Fruit fly (Drosophila melanogaster): ENCODE measurements around the gene CG14315.

CG14315 gene

dm6 chr3R:18125023-18125630 lies 33.4 kb upstream of the CG14315 start (continued):
- TF ChIP-seq CG8924 (tag; optimal IDR thresholded peaks at IDR 0.05), result peak; percentile 59
- peak; percentile 62 for TF ChIP-seq Ssrp (tag; optimal IDR thresholded peaks at IDR 0.05)
- TF ChIP-seq dimm (GFP tag; IDR thresholded peaks at IDR 0.05), result peak; percentile 73
- peak; percentile 14 for TF ChIP-seq BtbVII (GFP tag; optimal IDR thresholded peaks at IDR 0.05)
- TF ChIP-seq so (GFP tag; IDR thresholded peaks at IDR 0.05), result peak; percentile 81
- peak; percentile 80 for TF ChIP-seq Chrac-16 (GFP tag; optimal IDR thresholded peaks at IDR 0.05)
- TF ChIP-seq zfh2 (GFP tag; optimal IDR thresholded peaks at IDR 0.05), result peak; percentile 84
- TF ChIP-seq bigmax (GFP tag; optimal IDR thresholded peaks at IDR 0.05), result no peak
- peak; percentile 71 for TF ChIP-seq oc (tag; optimal IDR thresholded peaks at IDR 0.05)
- TF ChIP-seq CG2129 (GFP tag; IDR thresholded peaks at IDR 0.05; ENCODE audit: partially characterized antibody), result no peak
- TF ChIP-seq CG15269 (tag; optimal IDR thresholded peaks at IDR 0.05), result peak; percentile 72
- peak; percentile 69 for TF ChIP-seq CG12744 (GFP tag; optimal IDR thresholded peaks at IDR 0.05)
- peak; percentile 78 for TF ChIP-seq mam (GFP tag; optimal IDR thresholded peaks at IDR 0.05)
- peak; percentile 65 for TF ChIP-seq CG1792 (GFP tag; optimal IDR thresholded peaks at IDR 0.05)
- TF ChIP-seq D19A (tag; optimal IDR thresholded peaks at IDR 0.05), result peak; percentile 26
- TF ChIP-seq Neu2 (GFP tag; optimal IDR thresholded peaks at IDR 0.05; ENCODE audit: borderline replicate concordance), result peak; percentile 49
- TF ChIP-seq CG14710 (tag; optimal IDR thresholded peaks at IDR 0.05), result peak; percentile 52
- TF ChIP-seq CG8478 (optimal IDR thresholded peaks at IDR 0.05), result no peak
- no peak for TF ChIP-seq pfk (GFP tag; optimal IDR thresholded peaks at IDR 0.05)
- peak; percentile 68 for TF ChIP-seq CG12942 (GFP tag; optimal IDR thresholded peaks at IDR 0.05)
- peak; percentile 43 for TF ChIP-seq disco-r (GFP tag; optimal IDR thresholded peaks at IDR 0.05)
- TF ChIP-seq kni (GFP tag; optimal IDR thresholded peaks at IDR 0.05), result no peak
- no peak for TF ChIP-seq inv (GFP tag; IDR thresholded peaks at IDR 0.05; ENCODE audit: partially characterized antibody)
- TF ChIP-seq az2 (GFP tag; optimal IDR thresholded peaks at IDR 0.05), result peak; percentile 71
- peak; percentile 92 for TF ChIP-seq pum (GFP tag; optimal IDR thresholded peaks at IDR 0.05)
- no peak for TF ChIP-seq hkb (optimal IDR thresholded peaks at IDR 0.05)
- peak; percentile 86 for TF ChIP-seq hkb (GFP tag; IDR thresholded peaks at IDR 0.05)
- TF ChIP-seq tgo (GFP tag; IDR thresholded peaks at IDR 0.05), result peak; percentile 92
- peak; percentile 51 for TF ChIP-seq CG12219 (GFP tag; optimal IDR thresholded peaks at IDR 0.05)
- peak; percentile 76 for TF ChIP-seq lab (GFP tag; optimal IDR thresholded peaks at IDR 0.05)
- peak; percentile 99 for TF ChIP-seq Med (GFP tag)
- peak; percentile 71 for TF ChIP-seq CG16863 (GFP tag; optimal IDR thresholded peaks at IDR 0.05)
- TF ChIP-seq wdn (GFP tag; IDR thresholded peaks at IDR 0.05), result peak; percentile 76
- no peak for TF ChIP-seq Hand (GFP tag; optimal IDR thresholded peaks at IDR 0.05)
- TF ChIP-seq Atf-2 (GFP tag; optimal IDR thresholded peaks at IDR 0.05), result peak; percentile 77
- peak; percentile 88 for TF ChIP-seq CG17829 (tag; optimal IDR thresholded peaks at IDR 0.05)
- TF ChIP-seq Max (GFP tag; optimal IDR thresholded peaks at IDR 0.05), result no peak
- peak; percentile 93 for TF ChIP-seq row (GFP tag; IDR thresholded peaks at IDR 0.05)
- peak; percentile 73 for TF ChIP-seq CG8089 (GFP tag; optimal IDR thresholded peaks at IDR 0.05)
- no peak for TF ChIP-seq sima (GFP tag; optimal IDR thresholded peaks at IDR 0.05)
- TF ChIP-seq fd3F (GFP tag; optimal IDR thresholded peaks at IDR 0.05), result peak; percentile 64
- TF ChIP-seq ftz-f1 (GFP tag; optimal IDR thresholded peaks at IDR 0.05), result no peak
- peak; percentile 41 for TF ChIP-seq CG12236 (GFP tag; optimal IDR thresholded peaks at IDR 0.05)
- TF ChIP-seq tx (GFP tag; optimal IDR thresholded peaks at IDR 0.05), result peak; percentile 53
- TF ChIP-seq CG42726 (GFP tag; IDR thresholded peaks at IDR 0.05; ENCODE audit: partially characterized antibody), result no peak
- peak; percentile 61 for TF ChIP-seq CG10321 (GFP tag; IDR thresholded peaks at IDR 0.05)
- peak; percentile 66 for TF ChIP-seq CG18599 (GFP tag; optimal IDR thresholded peaks at IDR 0.05)
- no peak for TF ChIP-seq CG10565 (GFP tag; optimal IDR thresholded peaks at IDR 0.05)
- no peak for TF ChIP-seq sc (optimal IDR thresholded peaks at IDR 0.05)
- TF ChIP-seq sc (GFP tag; optimal IDR thresholded peaks at IDR 0.05), result peak; percentile 12
- peak; percentile 74 for TF ChIP-seq tap (tag; optimal IDR thresholded peaks at IDR 0.05)

All from whole organism, embryonic.